Fruit fly (Drosophila melanogaster): ENCODE measurements around the gene CG9747.

The CG9747 gene

DNA sequence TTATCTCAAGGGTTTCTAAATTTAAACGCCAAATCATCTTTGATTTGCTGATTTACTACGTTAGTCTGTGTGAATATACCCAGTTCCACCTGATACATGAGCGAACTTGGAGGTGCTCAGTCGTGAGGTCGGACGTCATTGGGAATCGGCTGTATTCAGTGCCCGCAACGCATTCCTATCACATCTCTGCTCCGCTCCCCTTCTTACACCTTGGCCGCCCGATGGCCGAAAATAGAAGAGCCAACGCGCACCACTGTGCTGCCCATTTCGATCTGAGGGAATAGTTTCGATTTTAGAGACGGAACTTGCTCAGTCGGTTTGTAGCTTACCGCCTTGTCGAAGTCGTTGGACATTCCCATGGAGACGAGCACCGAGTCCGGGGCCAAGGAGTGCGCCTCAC lies 14.7 kb downstream of the CG9747 start:
- TF ChIP-seq CTCF (optimal IDR thresholded peaks at IDR 0.05) (no peak), CG8478 (optimal IDR thresholded peaks at IDR 0.05) (no peak)

dm6 chr3R:30175045-30175589 lies 15.9 kb downstream of the CG9747 start:
- TF ChIP-seq CTCF (optimal IDR thresholded peaks at IDR 0.05) = no peak
- no peak for TF ChIP-seq CG8478 (optimal IDR thresholded peaks at IDR 0.05)

- TF ChIP-seq CG8478 (optimal IDR thresholded peaks at IDR 0.05) = no peak
Observed at dm6 chr3R:30174160-30175002, 16.7 kb downstream of the CG9747 start, which contains the start of gene Mlc2. Gene Mlc2, minus strand, starts transcription at chr3R:30174551.

- TF ChIP-seq CG8478 (optimal IDR thresholded peaks at IDR 0.05) = no peak
- no peak for TF ChIP-seq CTCF (optimal IDR thresholded peaks at IDR 0.05)
Observed at dm6 chr3R:30170671-30171667, 20.1 kb downstream of the CG9747 start, which contains the start of gene Rsod. Gene Rsod, minus strand, starts transcription at chr3R:30171207.

DNA sequence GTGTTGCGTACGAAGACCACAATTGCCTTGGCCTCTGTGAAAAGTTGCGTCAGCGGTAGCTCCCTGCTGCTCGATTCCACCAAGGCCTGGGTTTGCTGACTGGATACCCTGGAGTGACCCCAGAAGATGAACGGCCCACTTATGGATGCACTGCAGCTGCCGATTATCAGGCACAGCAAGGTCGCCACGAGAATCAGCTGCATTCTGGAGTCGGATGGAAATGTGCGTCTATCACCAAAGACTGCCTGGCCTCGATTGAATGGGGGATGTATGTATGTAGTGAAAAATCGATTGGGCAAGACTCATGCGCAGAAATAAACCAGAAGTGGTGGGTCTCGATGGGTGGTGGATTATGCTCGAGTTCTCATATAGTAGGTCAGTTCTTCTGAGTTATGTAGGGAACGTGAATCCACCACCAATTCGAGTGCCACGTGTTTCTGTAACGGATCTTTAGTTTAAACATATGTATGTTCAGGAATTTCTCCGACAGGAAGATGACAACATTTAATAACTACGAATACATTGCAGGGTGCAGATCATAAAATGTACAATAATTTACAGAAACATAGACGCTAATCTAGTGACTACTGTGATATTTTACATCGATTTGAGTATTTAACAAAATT lies 24.8 kb downstream of the CG9747 start, which contains the start of gene VhaAC45RP:
Gene VhaAC45RP (minus strand): TSS at position 261 of the 626 bp plus-strand sequence.
- TF ChIP-seq CG8478 (optimal IDR thresholded peaks at IDR 0.05) (no peak), CTCF (optimal IDR thresholded peaks at IDR 0.05) (no peak)

DNA sequence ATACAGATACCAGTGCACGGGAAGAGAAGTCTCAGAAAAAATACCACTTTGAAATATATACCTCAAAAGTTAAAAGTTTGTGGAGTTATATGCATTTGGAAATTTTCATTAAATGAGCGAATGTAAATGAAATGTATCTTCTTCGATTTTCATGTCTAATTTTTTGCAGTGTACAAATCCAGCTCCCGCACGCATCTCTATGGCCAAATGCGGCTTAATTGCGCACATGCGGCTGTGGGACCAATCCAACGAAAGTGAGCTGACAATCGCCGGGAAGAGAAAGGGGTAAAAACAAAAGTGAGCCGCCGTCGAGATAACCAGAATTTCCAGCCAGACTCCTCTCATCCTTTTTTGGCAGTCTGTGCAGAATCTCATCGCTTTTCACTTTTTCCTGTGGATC lies 26.9 kb downstream of the CG9747 start:
- TF ChIP-seq CTCF (optimal IDR thresholded peaks at IDR 0.05) (no peak), CG8478 (optimal IDR thresholded peaks at IDR 0.05) (no peak)

dm6 chr3R:30163228-30163627 lies 27.8 kb downstream of the CG9747 start:
- TF ChIP-seq CG8478 (optimal IDR thresholded peaks at IDR 0.05) (no peak), CTCF (optimal IDR thresholded peaks at IDR 0.05) (no peak)

- TF ChIP-seq CTCF (optimal IDR thresholded peaks at IDR 0.05) (no peak), CG8478 (optimal IDR thresholded peaks at IDR 0.05) (no peak)
Observed at dm6 chr3R:30160312-30160942, 30.6 kb downstream of the CG9747 start, which contains the start of gene CG11498. Gene CG11498, minus strand, starts transcription at chr3R:30160473.

dm6 chr3R:30153864-30154263 lies 37.2 kb downstream of the CG9747 start:
- no peak for TF ChIP-seq CG8478 (optimal IDR thresholded peaks at IDR 0.05)
- TF ChIP-seq CTCF (optimal IDR thresholded peaks at IDR 0.05) = peak in 1 of 2 experiments; percentile 56

- TF ChIP-seq CTCF (optimal IDR thresholded peaks at IDR 0.05) = no peak
- no peak for TF ChIP-seq CG8478 (optimal IDR thresholded peaks at IDR 0.05)
Observed at dm6 chr3R:30151300-30152109, 39.5 kb downstream of the CG9747 start, which contains the start of gene CG15529. Gene CG15529, plus strand, starts transcription at chr3R:30152059.

- no peak for TF ChIP-seq CG8478 (optimal IDR thresholded peaks at IDR 0.05)
- TF ChIP-seq CTCF (optimal IDR thresholded peaks at IDR 0.05) = no peak
Observed at dm6 chr3R:30150602-30151001, 40.5 kb downstream of the CG9747 start.

DNA sequence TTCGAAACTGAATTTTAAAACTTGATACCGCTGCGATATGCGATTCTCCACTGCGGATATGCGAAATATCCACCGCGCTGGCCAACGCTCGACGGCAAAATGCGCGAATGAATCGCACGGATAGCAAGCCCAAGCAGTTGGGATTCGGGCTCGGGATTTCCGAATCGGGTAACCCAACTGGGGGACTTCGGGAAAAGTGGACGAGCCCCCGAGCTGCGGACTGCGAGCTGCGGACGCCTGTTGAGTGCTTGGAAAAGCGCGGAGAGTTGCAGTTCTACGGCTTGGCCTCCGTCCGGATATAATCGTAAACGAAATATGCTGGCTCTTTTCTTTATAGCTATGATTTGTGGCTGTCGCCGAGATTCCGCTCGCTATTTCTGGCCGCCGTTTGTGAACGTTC lies 41.5 kb downstream of the CG9747 start, which contains the start of gene AdoR:
Gene AdoR (minus strand): TSS at position 101 of the 400 bp plus-strand sequence.
- TF ChIP-seq CG8478 (optimal IDR thresholded peaks at IDR 0.05) (no peak), CTCF (optimal IDR thresholded peaks at IDR 0.05) (no peak)
